Worm (Caenorhabditis elegans): ENCODE measurements around the gene orc-1.

- TF ChIP-seq dao-5 (tag; optimal IDR thresholded peaks at IDR 0.05) (no peak), him-1 (tag; optimal IDR thresholded peaks at IDR 0.05) (no peak)
Measured at ce11 chrIII:10649219-10649618, 6.3 kb downstream of the orc-1 start, which contains the start of gene emg-1.

Data from whole organism, L4/young adult.